Fruit fly (Drosophila melanogaster) whole organism, prepupa: ENCODE measurements around the gene CG15531.

Source experiments
- CG10669 ChIP-seq: fragments of 200-800 bp; sonication (Bioruptor generic); optimal IDR thresholded peaks from 3 replicates; lab custom pipeline; 2018; ENCODE audit warnings: missing biosample characterization, mild to moderate bottlenecking, missing genetic modification characterization, moderate library complexity
- CG11902 ChIP-seq: fragments of 200-800 bp; sonication (Bioruptor generic); optimal IDR thresholded peaks from 3 replicates; lab custom pipeline; 2016; ENCODE audit warnings: missing biosample characterization, missing genetic modification characterization
- CG15336 ChIP-seq: fragments of 200-800 bp; sonication (Bioruptor generic); IDR thresholded peaks from 2 replicates; pipeline ENCODE4 v1.3.6; 2022; ENCODE audit warnings: missing biosample characterization, missing genetic modification characterization
- CG1621 ChIP-seq: fragments of 200-800 bp; sonication (Bioruptor generic); optimal IDR thresholded peaks from 3 replicates; lab custom pipeline; 2018; ENCODE audit warnings: missing biosample characterization, mild to moderate bottlenecking, missing genetic modification characterization
- CG16779 ChIP-seq: fragments of 200-800 bp; sonication (Bioruptor generic); optimal IDR thresholded peaks from 3 replicates; lab custom pipeline; 2017; ENCODE audit warnings: missing biosample characterization, mild to moderate bottlenecking, missing genetic modification characterization
- CG3032 ChIP-seq: fragments of 200-800 bp; optimal IDR thresholded peaks from 2 replicates; lab custom pipeline; 2019; ENCODE audit warnings: missing biosample characterization, mild to moderate bottlenecking, missing genetic modification characterization, moderate library complexity
- CG31627 ChIP-seq: fragments of 200-800 bp; sonication (Bioruptor generic); optimal IDR thresholded peaks from 3 replicates; lab custom pipeline; 2016; ENCODE audit warnings: missing biosample characterization, missing genetic modification characterization
- CG34406 ChIP-seq: fragments of 200-800 bp; sonication (Bioruptor generic); optimal IDR thresholded peaks from 3 replicates; lab custom pipeline; 2016; ENCODE audit warnings: missing biosample characterization, missing genetic modification characterization
- CG3919 ChIP-seq: fragments of 200-800 bp; sonication (Bioruptor generic); optimal IDR thresholded peaks from 3 replicates; lab custom pipeline; 2016; ENCODE audit warnings: missing biosample characterization, missing genetic modification characterization
- CG6163 ChIP-seq: fragments of 200-800 bp; sonication (Bioruptor generic); IDR thresholded peaks from 3 replicates; pipeline ENCODE4 v1.3.6; 2022; ENCODE audit warnings: missing biosample characterization, missing genetic modification characterization
- CG6276 ChIP-seq: fragments of 200-800 bp; sonication (Bioruptor generic); optimal IDR thresholded peaks from 2 replicates; lab custom pipeline; 2017; ENCODE audit warnings: missing biosample characterization, mild to moderate bottlenecking, missing genetic modification characterization
- CG6792 ChIP-seq: fragments of 200-800 bp; sonication (Bioruptor generic); optimal IDR thresholded peaks from 3 replicates; lab custom pipeline; 2016; ENCODE audit warnings: missing biosample characterization, missing genetic modification characterization
- CG6808 ChIP-seq: fragments of 200-800 bp; sonication (Bioruptor generic); optimal IDR thresholded peaks from 3 replicates; lab custom pipeline; 2017; ENCODE audit warnings: missing biosample characterization, missing genetic modification characterization, mild to moderate bottlenecking, moderate library complexity, missing genetic modification reagents
- CG7368 ChIP-seq: fragments of 200-800 bp; sonication (Bioruptor generic); optimal IDR thresholded peaks from 3 replicates; lab custom pipeline; 2016; ENCODE audit warnings: missing biosample characterization, missing genetic modification characterization
- CG8119 ChIP-seq: fragments of 200-800 bp; sonication (Bioruptor generic); IDR thresholded peaks from 3 replicates; pipeline ENCODE4 v1.3.6; 2022; ENCODE audit warnings: missing biosample characterization, missing genetic modification characterization
- CG8319 ChIP-seq: fragments of 200-800 bp; sonication (Bioruptor generic); optimal IDR thresholded peaks from 3 replicates; lab custom pipeline; 2016; ENCODE audit warnings: missing biosample characterization, missing genetic modification characterization
- CG8632 ChIP-seq: fragments of 200-800 bp; sonication (Bioruptor generic); optimal IDR thresholded peaks from 3 replicates; lab custom pipeline; 2016; ENCODE audit warnings: missing biosample characterization, missing genetic modification characterization
- CG9139 ChIP-seq: fragments of 200-800 bp; sonication (Bioruptor generic); optimal IDR thresholded peaks from 3 replicates; lab custom pipeline; 2017; ENCODE audit warnings: missing biosample characterization, mild to moderate bottlenecking, missing genetic modification characterization
- Eip75B ChIP-seq: fragments of 200-800 bp; sonication (Bioruptor generic); optimal IDR thresholded peaks from 3 replicates; lab custom pipeline; 2016; ENCODE audit warnings: missing biosample characterization, missing genetic modification characterization
- Eip93F ChIP-seq: fragments of 200-800 bp; sonication (Bioruptor generic); optimal IDR thresholded peaks from 2 replicates; lab custom pipeline; 2016; ENCODE audit warnings: missing biosample characterization, mild to moderate bottlenecking, missing genetic modification characterization
- Ets21C ChIP-seq: fragments of 200-800 bp; sonication (Bioruptor generic); optimal IDR thresholded peaks from 3 replicates; lab custom pipeline; 2016; ENCODE audit warnings: missing biosample characterization, missing genetic modification characterization
- Ets96B ChIP-seq: fragments of 200-800 bp; optimal IDR thresholded peaks from 2 replicates; lab custom pipeline; 2019; ENCODE audit warnings: missing biosample characterization, mild to moderate bottlenecking, missing genetic modification characterization, moderate library complexity
- Gug ChIP-seq: fragments of 200-800 bp; sonication (Bioruptor generic); IDR thresholded peaks from 2 replicates; pipeline ENCODE4 v1.3.6; 2022; ENCODE audit warnings: missing biosample characterization, missing genetic modification characterization
- Hr38 ChIP-seq: sonication (Bioruptor generic); optimal IDR thresholded peaks from 2 replicates; lab custom pipeline; 2016; ENCODE audit warnings: missing biosample characterization, missing genetic modification characterization
- Lpt ChIP-seq: fragments of 200-800 bp; sonication (Bioruptor generic); optimal IDR thresholded peaks from 3 replicates; lab custom pipeline; 2016; ENCODE audit warnings: missing biosample characterization, missing genetic modification characterization
- Met ChIP-seq: fragments of 200-800 bp; sonication (Bioruptor generic); optimal IDR thresholded peaks from 3 replicates; lab custom pipeline; 2016; ENCODE audit warnings: missing biosample characterization, missing genetic modification characterization
- OdsH ChIP-seq: fragments of 200-800 bp; sonication (Bioruptor generic); optimal IDR thresholded peaks from 3 replicates; lab custom pipeline; 2016; ENCODE audit warnings: missing biosample characterization, missing genetic modification characterization
- Sox102F ChIP-seq: fragments of 200-800 bp; sonication (Bioruptor generic); optimal IDR thresholded peaks from 2 replicates; lab custom pipeline; 2016; ENCODE audit warnings: missing biosample characterization, mild to moderate bottlenecking, missing genetic modification characterization
- Sox14 ChIP-seq: fragments of 200-800 bp; sonication (Bioruptor generic); optimal IDR thresholded peaks from 3 replicates; lab custom pipeline; 2016; ENCODE audit warnings: missing biosample characterization, missing genetic modification characterization
- Sox15 ChIP-seq: fragments of 200-800 bp; sonication (Bioruptor generic); optimal IDR thresholded peaks from 3 replicates; lab custom pipeline; 2016; ENCODE audit warnings: missing biosample characterization, missing genetic modification characterization
- achi ChIP-seq: fragments of 200-800 bp; sonication (Bioruptor generic); optimal IDR thresholded peaks from 3 replicates; lab custom pipeline; 2016; ENCODE audit warnings: missing biosample characterization, missing genetic modification characterization
- acj6 ChIP-seq: fragments of 200-800 bp; sonication (Bioruptor generic); optimal IDR thresholded peaks from 3 replicates; lab custom pipeline; 2016; ENCODE audit warnings: missing biosample characterization, missing genetic modification characterization
- dac ChIP-seq: fragments of 200-800 bp; sonication (Bioruptor generic); optimal IDR thresholded peaks from 2 replicates; lab custom pipeline; 2017; ENCODE audit warnings: missing biosample characterization, mild to moderate bottlenecking, missing genetic modification characterization
- dsx ChIP-seq: fragments of 200-800 bp; optimal IDR thresholded peaks from 3 replicates; lab custom pipeline; 2019; ENCODE audit warnings: missing biosample characterization, mild to moderate bottlenecking, missing genetic modification characterization, moderate library complexity; ENCODE audit not compliant: poor library complexity, severe bottlenecking
- fd59A ChIP-seq: fragments of 200-800 bp; sonication (Bioruptor generic); optimal IDR thresholded peaks from 2 replicates; lab custom pipeline; 2017; ENCODE audit warnings: missing biosample characterization, mild to moderate bottlenecking, missing genetic modification characterization, missing genetic modification reagents
- fd85E ChIP-seq: fragments of 200-800 bp; sonication (Bioruptor generic); optimal IDR thresholded peaks from 3 replicates; lab custom pipeline; 2016; ENCODE audit warnings: missing biosample characterization, missing genetic modification characterization
- fkh ChIP-seq: fragments of 200-800 bp; sonication (Bioruptor generic); optimal IDR thresholded peaks from 3 replicates; lab custom pipeline; 2017; ENCODE audit warnings: missing biosample characterization, mild to moderate bottlenecking, missing genetic modification characterization, moderate library complexity
- lz ChIP-seq: fragments of 200-800 bp; sonication (Bioruptor generic); optimal IDR thresholded peaks from 3 replicates; lab custom pipeline; 2016; ENCODE audit warnings: missing biosample characterization, missing genetic modification characterization
- spab ChIP-seq: fragments of 200-800 bp; sonication (Bioruptor generic); optimal IDR thresholded peaks from 2 replicates; lab custom pipeline; 2017; ENCODE audit warnings: missing biosample characterization, mild to moderate bottlenecking, missing genetic modification characterization, missing genetic modification reagents
- ss ChIP-seq, 2 experiments: fragments of 200-800 bp; sonication (Bioruptor generic); optimal IDR thresholded peaks; 2 replicates in 1 of 2; 3 replicates in 1 of 2; lab custom pipeline; 2017 to 2018; ENCODE audit warnings: mild to moderate bottlenecking in 2 of 2, missing biosample characterization in 2 of 2, missing genetic modification characterization in 2 of 2, moderate library complexity in 1 of 2
- svp ChIP-seq: fragments of 200-800 bp; sonication (Bioruptor generic); peaks from one replicate; lab custom pipeline; 2016; ENCODE audit warnings: missing biosample characterization, missing genetic modification characterization
- topi ChIP-seq: fragments of 200-800 bp; sonication (Bioruptor generic); optimal IDR thresholded peaks from 3 replicates; lab custom pipeline; 2016; ENCODE audit warnings: missing biosample characterization, missing genetic modification characterization

The CG15531 gene

dm6 chr3R:30160312-30160942, 35.6 kb downstream of the CG15531 start, which contains the start of gene CG11498 (continued):
- TF ChIP-seq Gug (GFP tag; lab: Robert Waterston, UW) (0 out of 2 replicates have a peak, but pooled peaks have one; percentile 32), CG3919 (GFP tag; lab: Kevin White, UChicago) (peak; percentile 20), CG6163 (GFP tag; lab: Robert Waterston, UW) (peak; percentile 71; the same call in 2 of the 3 replicates), achi (GFP tag; lab: Kevin White, UChicago) (no peak), CG6276 (GFP tag; lab: Kevin White, UChicago) (no peak), fd59A (GFP tag; lab: Kevin White, UChicago) (no peak), svp (GFP tag; lab: Kevin White, UChicago) (peak; percentile 54), CG34406 (no peak), fd85E (GFP tag; lab: Kevin White, UChicago) (no peak)

dm6 chr3R:30153864-30154263, 42.2 kb downstream of the CG15531 start:
- TF ChIP-seq Ets21C (GFP tag; lab: Kevin White, UChicago) (no peak), spab (GFP tag; lab: Kevin White, UChicago) (no peak), CG8319 (no peak), Met (GFP tag; lab: Kevin White, UChicago) (no peak), svp (GFP tag; lab: Kevin White, UChicago) (peak; percentile 38), fd59A (GFP tag; lab: Kevin White, UChicago) (no peak)

- TF ChIP-seq acj6 (GFP tag; lab: Kevin White, UChicago) (peak; percentile 68), Sox14 (GFP tag; lab: Kevin White, UChicago) (peak; percentile 52), fd59A (GFP tag; lab: Kevin White, UChicago) (peak; percentile 65), Hr38 (GFP tag; lab: Kevin White, UChicago) (no peak), dsx (GFP tag; lab: Kevin White, UChicago) (peak; percentile 51), Eip93F (GFP tag; lab: Kevin White, UChicago) (no peak), CG3032 (tag; lab: Kevin White, UChicago) (peak; percentile 77), CG6792 (GFP tag; lab: Kevin White, UChicago) (peak; percentile 35), OdsH (GFP tag; lab: Kevin White, UChicago) (peak; percentile 56), CG1621 (tag; lab: Kevin White, UChicago) (peak; percentile 51), CG6163 (GFP tag; lab: Robert Waterston, UW) (peak; percentile 87), CG9139 (GFP tag; lab: Kevin White, UChicago) (peak; percentile 57), Sox15 (GFP tag; lab: Kevin White, UChicago) (peak; percentile 43), fkh (GFP tag; lab: Kevin White, UChicago) (no peak), spab (GFP tag; lab: Kevin White, UChicago) (peak; percentile 68), Gug (GFP tag; lab: Robert Waterston, UW) (peak; percentile 73), lz (peak; percentile 26), CG8119 (GFP tag; lab: Robert Waterston, UW) (peak; percentile 76), CG15336 (GFP tag; lab: Robert Waterston, UW) (peak; percentile 79), CG3919 (GFP tag; lab: Kevin White, UChicago) (peak; percentile 69), CG31627 (peak; percentile 26), CG8632 (GFP tag; lab: Kevin White, UChicago) (peak; percentile 51), CG8319 (peak; percentile 29), Met (GFP tag; lab: Kevin White, UChicago) (no peak), Eip75B (GFP tag; lab: Kevin White, UChicago) (peak; percentile 41), CG16779 (tag; lab: Kevin White, UChicago) (no peak), CG11902 (GFP tag; lab: Kevin White, UChicago) (peak; percentile 25), topi (no peak), CG7368 (GFP tag; lab: Kevin White, UChicago) (peak; percentile 16), ss (GFP tag; optimal IDR thresholded peaks at IDR 0.05; lab: Kevin White, UChicago) (peak in 1 of 2 experiments; percentile 73), Ets96B (tag; lab: Kevin White, UChicago) (peak; percentile 66), Sox102F (peak; percentile 20), achi (GFP tag; lab: Kevin White, UChicago) (peak; percentile 57), CG10669 (peak; percentile 72), CG34406 (peak; percentile 56), Ets21C (GFP tag; lab: Kevin White, UChicago) (peak; percentile 5), CG6808 (GFP tag; lab: Kevin White, UChicago) (peak; percentile 74), dac (peak; percentile 7), Lpt (GFP tag; lab: Kevin White, UChicago) (peak; percentile 31)
Measured at dm6 chr3R:30151300-30152109, 44.5 kb downstream of the CG15531 start, which contains the start of gene CG15529. Gene CG15529 (plus strand): TSS chr3R:30152059.
